Worm (Caenorhabditis elegans): ENCODE data around the gene F10E7.5.

- TF ChIP-seq T20F7.1 (GFP tag; optimal IDR thresholded peaks at IDR 0.05) (peak; percentile 99), nhr-25 (tag; optimal IDR thresholded peaks at IDR 0.05; ENCODE audit: borderline replicate concordance, insufficient read depth) (no peak), lin-13 (GFP tag; optimal IDR thresholded peaks at IDR 0.05) (peak; percentile 78), nhr-76 (tag; optimal IDR thresholded peaks at IDR 0.05) (no peak), egl-43 (GFP tag; IDR thresholded peaks at IDR 0.05) (no peak), ama-1 (optimal IDR thresholded peaks at IDR 0.05) (peak; percentile 11), nhr-11 (tag; optimal IDR thresholded peaks at IDR 0.05) (peak; percentile 91), lin-1 (GFP tag; IDR thresholded peaks at IDR 0.05) (no peak), daf-16 (GFP tag; optimal IDR thresholded peaks at IDR 0.05) (peak in 1 of 2 experiments; percentile 28), daf-16 (tag; optimal IDR thresholded peaks at IDR 0.05) (peak; percentile 76), nhr-111 (GFP tag; optimal IDR thresholded peaks at IDR 0.05) (no peak), lin-38 (GFP tag; IDR thresholded peaks at IDR 0.05) (peak; percentile 73), fkh-10 (GFP tag; optimal IDR thresholded peaks at IDR 0.05) (peak; percentile 58), nhr-10 (tag; optimal IDR thresholded peaks at IDR 0.05) (no peak)
These were observed 6.8 kb upstream of the F10E7.5 start, which contains the start of the genes farl-11 and rpl-33 for ce11 chrII:7104794-7105613.

Data from whole organism, L4 larva.